Fruit fly (Drosophila melanogaster): Measurements from ENCODE around the gene PDCD-5.

Gene PDCD-5

dm6 chr3L:16265000-16265399 is 33.2 kb upstream of the PDCD-5 start, which contains the start of the genes CG13051 and CG13069:
Gene CG13051 (minus strand): TSS chr3L:16265100.
Gene CG13069 (plus strand): TSS chr3L:16265385.
- TF ChIP-seq foxo (GFP tag; optimal IDR thresholded peaks at IDR 0.05) (no peak), Myc (optimal IDR thresholded peaks at IDR 0.05) (no peak), Vsx2 (GFP tag; optimal IDR thresholded peaks at IDR 0.05; ENCODE audit: partially characterized antibody) (no peak), N (GFP tag; optimal IDR thresholded peaks at IDR 0.05) (no peak), ey (GFP tag; optimal IDR thresholded peaks at IDR 0.05) (no peak), lola (GFP tag; optimal IDR thresholded peaks at IDR 0.05) (no peak), OdsH (GFP tag; optimal IDR thresholded peaks at IDR 0.05) (no peak), CrebA (GFP tag; optimal IDR thresholded peaks at IDR 0.05; ENCODE audit: borderline replicate concordance) (no peak), pan (optimal IDR thresholded peaks at IDR 0.05) (no peak), CG32264 (GFP tag; optimal IDR thresholded peaks at IDR 0.05) (no peak), woc (GFP tag; optimal IDR thresholded peaks at IDR 0.05) (no peak), brk (GFP tag; optimal IDR thresholded peaks at IDR 0.05) (no peak), dl (GFP tag; optimal IDR thresholded peaks at IDR 0.05; ENCODE audit: insufficient read depth in 1 of 2, partially characterized antibody in 2 of 2) (no peak), psq (GFP tag; optimal IDR thresholded peaks at IDR 0.05) (no peak), tai (GFP tag; optimal IDR thresholded peaks at IDR 0.05) (no peak), GATAd (GFP tag; optimal IDR thresholded peaks at IDR 0.05) (no peak), dsf (GFP tag; optimal IDR thresholded peaks at IDR 0.05; ENCODE audit: borderline replicate concordance) (no peak), Jra (GFP tag; optimal IDR thresholded peaks at IDR 0.05) (no peak), Sp1 (GFP tag; optimal IDR thresholded peaks at IDR 0.05) (no peak), Rel (GFP tag; optimal IDR thresholded peaks at IDR 0.05) (no peak), Rel (tag; optimal IDR thresholded peaks at IDR 0.05) (no peak)

DNA sequence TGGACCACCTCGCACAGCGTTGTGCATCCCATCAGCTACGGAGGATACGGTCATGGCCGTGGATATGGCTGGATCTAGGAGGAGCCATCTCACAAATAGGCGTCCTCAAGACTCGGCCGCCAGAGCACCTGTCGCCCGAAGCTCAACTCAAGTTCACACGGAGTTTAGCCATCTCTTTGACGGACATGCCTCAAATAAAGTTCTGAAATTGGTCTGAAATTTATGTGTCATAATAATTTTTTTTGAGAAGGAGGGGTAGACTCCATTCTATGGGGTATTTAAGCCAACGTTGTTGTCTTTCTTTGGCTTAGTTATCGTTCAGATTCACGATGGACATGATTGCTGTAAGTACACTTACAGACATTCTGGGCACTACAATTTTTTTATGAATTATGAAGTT is 31.2 kb upstream of the PDCD-5 start, which contains the start of gene CG13070:
Gene CG13070, plus strand, starts transcription at position 301 of the 400 bp plus-strand sequence.
- TF ChIP-seq Hr83 (GFP tag; optimal IDR thresholded peaks at IDR 0.05; ENCODE audit: poor library complexity, severe bottlenecking) = no peak
- TF ChIP-seq N (GFP tag; optimal IDR thresholded peaks at IDR 0.05) = no peak
- TF ChIP-seq CG9705 (GFP tag; optimal IDR thresholded peaks at IDR 0.05) = no peak
- no peak for TF ChIP-seq Dif (GFP tag; optimal IDR thresholded peaks at IDR 0.05; ENCODE audit: partially characterized antibody)
- TF ChIP-seq CG32264 (GFP tag; optimal IDR thresholded peaks at IDR 0.05) = no peak
- no peak for TF ChIP-seq psq (GFP tag; optimal IDR thresholded peaks at IDR 0.05)
- TF ChIP-seq ey (GFP tag; optimal IDR thresholded peaks at IDR 0.05) = no peak
- TF ChIP-seq Hr78 (GFP tag; optimal IDR thresholded peaks at IDR 0.05) = no peak
- TF ChIP-seq Abd-B (GFP tag; optimal IDR thresholded peaks at IDR 0.05) = no peak
- no peak for TF ChIP-seq foxo (GFP tag; optimal IDR thresholded peaks at IDR 0.05)
- no peak for TF ChIP-seq Sp1 (GFP tag; optimal IDR thresholded peaks at IDR 0.05)
- TF ChIP-seq dsf (GFP tag; optimal IDR thresholded peaks at IDR 0.05; ENCODE audit: borderline replicate concordance) = no peak
- no peak for TF ChIP-seq tai (GFP tag; optimal IDR thresholded peaks at IDR 0.05)
- TF ChIP-seq dl (GFP tag; optimal IDR thresholded peaks at IDR 0.05; ENCODE audit: insufficient read depth in 1 of 2, partially characterized antibody in 2 of 2) = no peak
- TF ChIP-seq Jra (GFP tag; optimal IDR thresholded peaks at IDR 0.05) = no peak
- TF ChIP-seq sv (GFP tag; optimal IDR thresholded peaks at IDR 0.05) = no peak

DNA sequence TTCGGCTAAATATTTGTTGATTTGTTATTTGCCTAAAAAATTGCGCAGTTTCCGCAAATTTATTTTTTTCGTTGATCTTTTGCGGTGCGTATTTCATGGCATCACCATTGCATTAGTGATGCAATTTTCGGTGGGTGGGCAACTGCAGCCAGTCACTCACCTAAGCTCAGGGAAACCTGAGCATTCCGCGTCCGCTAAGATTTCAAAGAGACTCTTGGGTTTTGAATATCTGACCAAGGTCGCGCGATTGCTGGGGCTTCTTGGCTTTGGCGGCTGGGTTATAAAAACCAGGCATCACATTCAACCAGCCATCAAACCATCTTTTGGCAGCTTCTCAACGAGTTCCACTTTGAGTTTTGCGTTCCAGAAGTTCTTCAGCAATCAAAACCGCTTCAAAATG is 30.6 kb upstream of the PDCD-5 start, which contains the start of gene CG13071:
Gene CG13071, plus strand, starts transcription at position 301 of the 400 bp plus-strand sequence.
- TF ChIP-seq Vsx2 (GFP tag; optimal IDR thresholded peaks at IDR 0.05; ENCODE audit: partially characterized antibody) = no peak

DNA sequence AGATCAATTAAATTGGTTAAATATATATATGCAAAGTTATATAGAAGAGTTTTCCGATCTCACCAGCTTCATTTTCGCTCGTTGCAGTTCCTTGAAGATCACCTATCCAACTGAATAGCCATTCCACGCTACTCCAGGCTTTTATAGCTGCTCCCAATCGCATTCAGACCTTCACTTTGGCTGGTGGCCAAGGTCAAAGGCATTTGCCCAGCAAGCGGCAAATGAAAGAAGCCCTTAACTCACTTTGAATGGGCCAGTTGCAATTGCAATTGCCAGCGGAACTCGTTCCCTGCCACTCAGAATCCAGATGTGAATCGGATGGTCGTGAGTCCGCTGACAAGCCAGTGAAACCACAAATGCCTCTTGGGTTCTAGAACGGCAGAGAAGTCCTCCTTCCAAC is 29.7 kb upstream of the PDCD-5 start, which contains the start of gene CG34247:
Gene CG34247, minus strand, starts transcription at position 101 of the 400 bp plus-strand sequence.
- no peak for TF ChIP-seq tai (GFP tag; optimal IDR thresholded peaks at IDR 0.05)
- TF ChIP-seq pan (optimal IDR thresholded peaks at IDR 0.05) = no peak
- TF ChIP-seq Sp1 (GFP tag; optimal IDR thresholded peaks at IDR 0.05) = no peak
- no peak for TF ChIP-seq Mio (GFP tag; optimal IDR thresholded peaks at IDR 0.05)
- TF ChIP-seq sv (GFP tag; optimal IDR thresholded peaks at IDR 0.05) = no peak
- no peak for TF ChIP-seq Hr83 (GFP tag; optimal IDR thresholded peaks at IDR 0.05; ENCODE audit: poor library complexity, severe bottlenecking)
- TF ChIP-seq HLH106 (tag; optimal IDR thresholded peaks at IDR 0.05) = no peak
- TF ChIP-seq brk (GFP tag; optimal IDR thresholded peaks at IDR 0.05) = no peak
- TF ChIP-seq CrebA (GFP tag; optimal IDR thresholded peaks at IDR 0.05; ENCODE audit: borderline replicate concordance) = no peak

dm6 chr3L:16259552-16259951 is 27.7 kb upstream of the PDCD-5 start, which contains the start of gene CG13053:
Gene CG13053 (minus strand): TSS chr3L:16259722.
- TF ChIP-seq HLH106 (tag; optimal IDR thresholded peaks at IDR 0.05) (no peak), Dif (GFP tag; optimal IDR thresholded peaks at IDR 0.05; ENCODE audit: partially characterized antibody) (no peak), N (GFP tag; optimal IDR thresholded peaks at IDR 0.05) (no peak), Hr83 (GFP tag; optimal IDR thresholded peaks at IDR 0.05; ENCODE audit: poor library complexity, severe bottlenecking) (no peak), jim (GFP tag; optimal IDR thresholded peaks at IDR 0.05) (no peak), sv (GFP tag; optimal IDR thresholded peaks at IDR 0.05) (no peak)

Measured in whole organism, wandering third instar larva.